Fruit fly (Drosophila melanogaster) whole organism, embryonic: ENCODE results near the gene CG5618.

Experiments
- CG7556 ChIP-seq: fragments of 200-800 bp; sonication (Bioruptor generic); optimal IDR thresholded peaks from 2 replicates; lab custom pipeline; 2017; ENCODE audit warnings: missing biosample characterization, mild to moderate bottlenecking, missing genetic modification characterization
- phol ChIP-seq: fragments of 200-800 bp; sonication (Bioruptor generic); optimal IDR thresholded peaks from 3 replicates; lab custom pipeline; 2018; ENCODE audit warnings: missing biosample characterization, mild to moderate bottlenecking, missing genetic modification characterization, moderate library complexity

DNA sequence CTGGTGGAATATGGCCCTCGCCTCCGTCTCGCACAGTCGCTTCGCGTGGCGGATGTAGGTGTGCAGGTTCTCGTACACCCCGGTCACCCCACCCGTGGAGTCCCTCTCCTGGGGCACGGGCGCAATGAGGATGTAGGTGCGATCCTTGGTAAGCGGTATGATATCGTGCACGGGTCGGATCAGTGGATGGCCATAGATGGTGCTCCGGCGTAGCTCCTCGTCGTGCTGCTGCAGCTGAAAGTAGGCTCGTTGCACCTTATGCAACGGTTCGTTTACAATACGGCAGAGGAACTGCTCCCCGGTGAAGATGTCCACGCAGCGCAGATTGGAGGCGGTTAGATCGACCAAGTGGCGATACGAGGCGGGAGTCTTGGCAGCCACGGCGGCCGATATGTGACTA, 47.3 kb downstream of the CG5618 start:
- TF ChIP-seq phol (no peak), CG7556 (GFP tag; lab: Kevin White, UChicago) (no peak)
